Fruit fly (Drosophila melanogaster) whole organism, wandering third instar larva: ENCODE measurements around the gene eca.

ENCODE experiments used
- Dfd ChIP-seq: fragments of >200 bp; optimal IDR thresholded peaks from 2 replicates; lab custom pipeline; 2017; ENCODE audit warnings: missing biosample characterization, missing genetic modification characterization
- Mio ChIP-seq: sonication (Bioruptor generic); optimal IDR thresholded peaks from 2 replicates; lab custom pipeline; 2016; ENCODE audit warnings: missing biosample characterization, missing genetic modification characterization
- Rel ChIP-seq, 2 experiments: fragments of 200-800 bp; sonication (Bioruptor generic) in 1 of 2; optimal IDR thresholded peaks; 2 replicates in 1 of 2; 3 replicates in 1 of 2; lab custom pipeline; 2016 to 2019; ENCODE audit warnings: mild to moderate bottlenecking in 2 of 2, missing biosample characterization in 2 of 2, missing genetic modification characterization in 2 of 2, moderate library complexity in 1 of 2
- Vsx2 ChIP-seq: fragments of 200-300, 225-300 bp; sonication (Bioruptor generic); optimal IDR thresholded peaks from 2 replicates; lab custom pipeline; 2018; ENCODE audit warnings: missing biosample characterization, missing genetic modification characterization; ENCODE audit not compliant: partially characterized antibody
- br ChIP-seq: fragments of 200-800 bp; sonication (Bioruptor generic); optimal IDR thresholded peaks from 2 replicates; lab custom pipeline; 2016; ENCODE audit warnings: missing biosample characterization, missing genetic modification characterization
- lola ChIP-seq: fragments of >200 bp; optimal IDR thresholded peaks from 2 replicates; lab custom pipeline; 2017; ENCODE audit warnings: missing biosample characterization, missing genetic modification characterization
- psq ChIP-seq: fragments of 200-800 bp; sonication (Bioruptor generic); optimal IDR thresholded peaks from 3 replicates; lab custom pipeline; 2017; ENCODE audit warnings: missing biosample characterization, mild to moderate bottlenecking, missing genetic modification characterization, moderate library complexity
- sage ChIP-seq: fragments of 200-800 bp; sonication (Bioruptor generic); optimal IDR thresholded peaks from 2 replicates; lab custom pipeline; 2016; ENCODE audit warnings: missing biosample characterization, mild to moderate bottlenecking, missing genetic modification characterization

- no peak for TF ChIP-seq br (GFP tag; lab: Kevin White, UChicago)
- no peak for TF ChIP-seq Dfd (GFP tag; lab: Kevin White, UChicago)
- TF ChIP-seq sage (GFP tag; lab: Kevin White, UChicago), result no peak
- no peak for TF ChIP-seq Vsx2 (GFP tag; lab: Kevin White, UChicago)
- no peak for TF ChIP-seq Rel (GFP tag; optimal IDR thresholded peaks at IDR 0.05; lab: Kevin White, UChicago)
- TF ChIP-seq Rel (tag; optimal IDR thresholded peaks at IDR 0.05; lab: Kevin White, UChicago), result peak; percentile 94
- no peak for TF ChIP-seq Mio (GFP tag; lab: Kevin White, UChicago)
- TF ChIP-seq lola (GFP tag; lab: Kevin White, UChicago), result no peak
- TF ChIP-seq psq (GFP tag; lab: Kevin White, UChicago), result no peak
These were observed 47.9 kb downstream of the eca start, which contains the start of gene Scm for dm6 chr3R:9637361-9637760.
